Worm (Caenorhabditis elegans) whole organism, L2 larva: ENCODE data around the gene F33G12.3.

Experiments
- C34F6.9 ChIP-seq: fragments of 150-350 bp; optimal IDR thresholded peaks from 2 replicates; lab custom pipeline; 2014; ENCODE audit warnings: missing biosample characterization, missing genetic modification characterization
- F13H6.1 ChIP-seq: sonication (generic microtip); optimal IDR thresholded peaks from 2 replicates; lab custom pipeline; 2016; ENCODE audit warnings: missing genetic modification characterization, missing compliant biosample characterization
- R02D3.7 ChIP-seq: fragments of 150-350 bp; optimal IDR thresholded peaks from 2 replicates; lab custom pipeline; 2014; ENCODE audit warnings: missing biosample characterization, missing genetic modification characterization
- Y55F3AM.14 ChIP-seq: fragments of 200-800 bp; sonication (Bioruptor generic); optimal IDR thresholded peaks from 2 replicates; lab custom pipeline; 2018; ENCODE audit warnings: mild to moderate bottlenecking, missing genetic modification characterization, missing compliant biosample characterization
- ZK546.5 ChIP-seq: sonication (generic microtip); optimal IDR thresholded peaks from 2 replicates; lab custom pipeline; 2017; ENCODE audit warnings: missing biosample characterization, missing genetic modification characterization
- alr-1 ChIP-seq: fragments of 150-350 bp; optimal IDR thresholded peaks from 2 replicates; lab custom pipeline; 2014; ENCODE audit warnings: missing biosample characterization, missing genetic modification characterization
- aly-2 ChIP-seq: fragments of 150-350 bp; optimal IDR thresholded peaks from 2 replicates; lab custom pipeline; 2014; ENCODE audit warnings: missing biosample characterization, missing genetic modification characterization
- ama-1 ChIP-seq: fragments of 150-350 bp; optimal IDR thresholded peaks from 2 replicates; lab custom pipeline; 2018; ENCODE audit warnings: inconsistent platforms
- blmp-1 ChIP-seq: sonication (generic microtip); optimal IDR thresholded peaks from 2 replicates; lab custom pipeline; 2017; ENCODE audit warnings: missing genetic modification characterization, mild to moderate bottlenecking, missing compliant biosample characterization, antibody characterized with exemption, moderate library complexity; ENCODE audit not compliant: insufficient read depth
- ceh-16 ChIP-seq: fragments of 150-350 bp; optimal IDR thresholded peaks from 2 replicates; lab custom pipeline; 2014; ENCODE audit warnings: missing biosample characterization, missing genetic modification characterization
- ceh-82 ChIP-seq: fragments of 150-350 bp; optimal IDR thresholded peaks from 2 replicates; lab custom pipeline; 2014; ENCODE audit warnings: missing biosample characterization, missing genetic modification characterization
- crh-2 ChIP-seq: sonication (generic microtip); optimal IDR thresholded peaks from 2 replicates; lab custom pipeline; 2017; ENCODE audit warnings: missing biosample characterization, missing genetic modification characterization
- dmd-4 ChIP-seq: sonication (generic microtip); optimal IDR thresholded peaks from 2 replicates; lab custom pipeline; 2017; ENCODE audit warnings: missing biosample characterization, missing genetic modification characterization
- egl-27 ChIP-seq: sonication (generic microtip); optimal IDR thresholded peaks from 3 replicates; lab custom pipeline; 2017; ENCODE audit warnings: missing biosample characterization, missing genetic modification reagents, missing genetic modification characterization
- elt-1 ChIP-seq: fragments of 150-350 bp; optimal IDR thresholded peaks from 2 replicates; lab custom pipeline; 2014; ENCODE audit warnings: missing biosample characterization, missing genetic modification characterization
- elt-3 ChIP-seq: sonication (generic microtip); optimal IDR thresholded peaks from 2 replicates; lab custom pipeline; 2017; ENCODE audit warnings: missing biosample characterization, missing genetic modification characterization
- fos-1 ChIP-seq: fragments of 150-350 bp; optimal IDR thresholded peaks from 2 replicates; lab custom pipeline; 2014; ENCODE audit warnings: missing biosample characterization, missing genetic modification characterization
- gmeb-1 ChIP-seq: fragments of 150-350 bp; optimal IDR thresholded peaks from 2 replicates; lab custom pipeline; 2014; ENCODE audit warnings: missing biosample characterization, missing genetic modification characterization
- lin-11 ChIP-seq: fragments of 150-350 bp; sonication (generic microtip); optimal IDR thresholded peaks from 2 replicates; lab custom pipeline; 2014; ENCODE audit warnings: missing biosample characterization, missing genetic modification characterization, inconsistent platforms, mixed read lengths
- lin-13 ChIP-seq: fragments of 150-350 bp; optimal IDR thresholded peaks from 2 replicates; lab custom pipeline; 2014; ENCODE audit warnings: missing biosample characterization, missing genetic modification reagents, missing genetic modification characterization
- lin-39 ChIP-seq: fragments of 150-350 bp; optimal IDR thresholded peaks from 2 replicates; lab custom pipeline; 2014; ENCODE audit warnings: missing biosample characterization, missing genetic modification reagents, missing genetic modification characterization
- lsy-2 ChIP-seq, 2 experiments: fragments of 150-350 bp in 1 of 2; sonication (generic microtip) in 1 of 2; optimal IDR thresholded peaks; 2 replicates each; lab custom pipeline; 2014 to 2017; ENCODE audit warnings: missing biosample characterization in 2 of 2, missing genetic modification characterization in 2 of 2
- mab-5 ChIP-seq: fragments of 150-350 bp; optimal IDR thresholded peaks from 2 replicates; lab custom pipeline; 2014; ENCODE audit warnings: missing biosample characterization, missing genetic modification characterization
- mbf-1 ChIP-seq: sonication (generic microtip); optimal IDR thresholded peaks from 2 replicates; lab custom pipeline; 2017; ENCODE audit warnings: missing biosample characterization, missing genetic modification characterization
- mdl-1 ChIP-seq, 2 experiments: fragments of 150-350 bp in 1 of 2; sonication (generic microtip) in 1 of 2; optimal IDR thresholded peaks; 2 replicates each; lab custom pipeline; 2017; ENCODE audit warnings: missing biosample characterization in 2 of 2, missing genetic modification characterization in 2 of 2
- nhr-10 ChIP-seq: sonication (generic microtip); optimal IDR thresholded peaks from 2 replicates; lab custom pipeline; 2017; ENCODE audit warnings: missing biosample characterization, missing genetic modification characterization
- nhr-11 ChIP-seq: fragments of 150-350 bp; optimal IDR thresholded peaks from 2 replicates; lab custom pipeline; 2014; ENCODE audit warnings: missing biosample characterization, missing genetic modification characterization
- nhr-12 ChIP-seq: fragments of 150-350 bp; optimal IDR thresholded peaks from 2 replicates; lab custom pipeline; 2014; ENCODE audit warnings: missing biosample characterization, missing genetic modification characterization
- nhr-129 ChIP-seq: fragments of 150-350 bp; optimal IDR thresholded peaks from 2 replicates; lab custom pipeline; 2014; ENCODE audit warnings: missing biosample characterization, missing genetic modification characterization
- nhr-21 ChIP-seq: fragments of 150-350 bp; optimal IDR thresholded peaks from 2 replicates; lab custom pipeline; 2014; ENCODE audit warnings: missing biosample characterization, missing genetic modification characterization
- nhr-23 ChIP-seq: fragments of 150-350 bp; optimal IDR thresholded peaks from 2 replicates; lab custom pipeline; 2014; ENCODE audit warnings: missing biosample characterization, missing genetic modification reagents, missing genetic modification characterization
- nhr-237 ChIP-seq: fragments of 150-350 bp; optimal IDR thresholded peaks from 2 replicates; lab custom pipeline; 2014; ENCODE audit warnings: missing biosample characterization, missing genetic modification characterization
- nhr-25 ChIP-seq: fragments of 150-350 bp; sonication (generic microtip); optimal IDR thresholded peaks from 3 replicates; lab custom pipeline; 2014; ENCODE audit warnings: missing biosample characterization, missing genetic modification characterization
- nhr-6 ChIP-seq: fragments of 150-350 bp; optimal IDR thresholded peaks from 2 replicates; lab custom pipeline; 2014; ENCODE audit warnings: missing biosample characterization, missing genetic modification characterization
- nhr-77 ChIP-seq: fragments of 150-350 bp; optimal IDR thresholded peaks from 2 replicates; lab custom pipeline; 2014; ENCODE audit warnings: missing biosample characterization, missing genetic modification characterization
- peb-1 ChIP-seq: fragments of 150-350 bp; optimal IDR thresholded peaks from 2 replicates; lab custom pipeline; 2014; ENCODE audit warnings: missing biosample characterization, missing genetic modification characterization
- sem-4 ChIP-seq: fragments of 150-350 bp; optimal IDR thresholded peaks from 2 replicates; lab custom pipeline; 2014; ENCODE audit warnings: missing biosample characterization, missing genetic modification reagents, missing genetic modification characterization
- skn-1 ChIP-seq: sonication (generic microtip); optimal IDR thresholded peaks from 2 replicates; lab custom pipeline; 2017; ENCODE audit warnings: missing biosample characterization, missing genetic modification characterization
- sma-3 ChIP-seq: sonication (generic microtip); optimal IDR thresholded peaks from 2 replicates; lab custom pipeline; 2016; ENCODE audit warnings: missing genetic modification reagents, missing genetic modification characterization, missing compliant biosample characterization
- sma-9 ChIP-seq, 2 experiments: fragments of 150-350 bp in 1 of 2; sonication (generic microtip) in 1 of 2; optimal IDR thresholded peaks; 2 replicates each; lab custom pipeline; 2014 to 2016; ENCODE audit warnings: missing genetic modification characterization in 2 of 2, mild to moderate bottlenecking in 1 of 2, missing biosample characterization in 1 of 2, missing compliant biosample characterization in 1 of 2, missing genetic modification reagents in 1 of 2, moderate library complexity in 1 of 2
- snpc-4 ChIP-seq: fragments of 150-350 bp; optimal IDR thresholded peaks from 2 replicates; lab custom pipeline; 2014; ENCODE audit warnings: missing biosample characterization, missing genetic modification characterization
- unc-39 ChIP-seq: fragments of 150-350 bp; optimal IDR thresholded peaks from 2 replicates; lab custom pipeline; 2014; ENCODE audit warnings: missing biosample characterization, missing genetic modification characterization
- unc-55 ChIP-seq: fragments of 150-350 bp; sonication (generic microtip); optimal IDR thresholded peaks from 3 replicates; lab custom pipeline; 2014; ENCODE audit warnings: missing biosample characterization, missing genetic modification reagents, missing genetic modification characterization
- unc-62 ChIP-seq: fragments of 150-350 bp; optimal IDR thresholded peaks from 2 replicates; lab custom pipeline; 2014; ENCODE audit warnings: missing biosample characterization, missing genetic modification reagents, missing genetic modification characterization
- zag-1 ChIP-seq: fragments of 150-350 bp; optimal IDR thresholded peaks from 2 replicates; lab custom pipeline; 2014; ENCODE audit warnings: missing biosample characterization, missing genetic modification characterization
- ztf-1 ChIP-seq: fragments of 200-800 bp; sonication (Bioruptor generic); conservative IDR thresholded peaks from 2 replicates; pipeline ENCODE4 v1.3.6; 2022; ENCODE audit warnings: missing genetic modification characterization, missing compliant biosample characterization
- ztf-11 ChIP-seq: sonication (generic microtip); optimal IDR thresholded peaks from 2 replicates; lab custom pipeline; 2017; ENCODE audit warnings: missing biosample characterization, missing genetic modification characterization
- ztf-4 ChIP-seq: fragments of 150-350 bp; optimal IDR thresholded peaks from 2 replicates; lab custom pipeline; 2014; ENCODE audit warnings: missing biosample characterization, missing genetic modification characterization

Gene F33G12.3

ce11 chrII:5050776-5051175, 16.9 kb upstream of the F33G12.3 start:
- TF ChIP-seq F13H6.1 = no peak
- TF ChIP-seq elt-1 (tag; lab: Kevin White, UChicago) = no peak
- no peak for TF ChIP-seq nhr-23 (tag; lab: Kevin White, UChicago)
- no peak for TF ChIP-seq gmeb-1 (tag; lab: Kevin White, UChicago)

ce11 chrII:5049865-5050342, 16.1 kb upstream of the F33G12.3 start, which contains the start of gene F33G12.6:
F33G12.6 (plus strand) TSS chrII:5049915.
- TF ChIP-seq lsy-2 (tag; optimal IDR thresholded peaks at IDR 0.05; lab: Kevin White, UChicago) = peak in 1 of 2 experiments; percentile 31
- peak; percentile 28 for TF ChIP-seq nhr-129 (tag; lab: Kevin White, UChicago)
- no peak for TF ChIP-seq nhr-11
- TF ChIP-seq, all 48 proteins: peak for 2

- TF ChIP-seq mab-5 (tag; lab: Kevin White, UChicago) = peak; percentile 62
- TF ChIP-seq egl-27 (tag; lab: Kevin White, UChicago) = peak; percentile 28
- TF ChIP-seq crh-2 = peak; percentile 64
- TF ChIP-seq mbf-1 = no peak
- no peak for TF ChIP-seq peb-1
- TF ChIP-seq elt-1 (tag; lab: Kevin White, UChicago) = no peak
- no peak for TF ChIP-seq ceh-16 (tag; lab: Kevin White, UChicago)
- no peak for TF ChIP-seq skn-1 (tag; lab: Kevin White, UChicago)
- no peak for TF ChIP-seq nhr-23 (tag; lab: Kevin White, UChicago)
- TF ChIP-seq aly-2 = no peak
- peak; percentile 22 for TF ChIP-seq blmp-1 (tag; lab: Kevin White, UChicago)
- TF ChIP-seq gmeb-1 (tag; lab: Kevin White, UChicago) = no peak
- no peak for TF ChIP-seq lin-39
- peak; percentile 19 for TF ChIP-seq sma-9 (GFP tag; optimal IDR thresholded peaks at IDR 0.05; lab: Kevin White, UChicago)
- TF ChIP-seq sma-9 (tag; optimal IDR thresholded peaks at IDR 0.05; lab: Kevin White, UChicago) = no peak
- TF ChIP-seq C34F6.9 (tag; lab: Kevin White, UChicago) = peak; percentile 2
- no peak for TF ChIP-seq nhr-10 (tag; lab: Kevin White, UChicago)
- no peak for TF ChIP-seq Y55F3AM.14 (GFP tag; lab: Kevin White, UChicago)
- TF ChIP-seq sma-3 (GFP tag; lab: Kevin White, UChicago) = peak; percentile 21
- no peak for TF ChIP-seq dmd-4 (tag; lab: Kevin White, UChicago)
- TF ChIP-seq F13H6.1 = peak; percentile 11
- TF ChIP-seq snpc-4 (tag; lab: Kevin White, UChicago) = no peak
- no peak for TF ChIP-seq lin-11 (tag; lab: Kevin White, UChicago)
- no peak for TF ChIP-seq ama-1 (lab: Kevin White, UChicago)
- no peak for TF ChIP-seq alr-1 (tag; lab: Kevin White, UChicago)
- peak in 1 of 2 experiments; percentile 29 for TF ChIP-seq lsy-2 (tag; optimal IDR thresholded peaks at IDR 0.05; lab: Kevin White, UChicago)
- TF ChIP-seq ztf-4 (tag; lab: Kevin White, UChicago) = no peak
- no peak for TF ChIP-seq ZK546.5
- no peak for TF ChIP-seq nhr-21 (tag; lab: Kevin White, UChicago)
- no peak for TF ChIP-seq nhr-237 (tag; lab: Kevin White, UChicago)
- peak; percentile 31 for TF ChIP-seq sem-4
- no peak for TF ChIP-seq nhr-77 (tag; lab: Kevin White, UChicago)
- TF ChIP-seq lin-13 = no peak
- TF ChIP-seq nhr-25 (tag; lab: Kevin White, UChicago) = peak; percentile 84
- TF ChIP-seq ztf-1 (GFP tag; lab: Robert Waterston, UW) = no peak
- TF ChIP-seq nhr-11 = no peak
- TF ChIP-seq R02D3.7 (tag; lab: Kevin White, UChicago) = no peak
- TF ChIP-seq fos-1 (tag; lab: Kevin White, UChicago) = no peak
- no peak for TF ChIP-seq ztf-11 (tag; lab: Kevin White, UChicago)
- TF ChIP-seq unc-39 = no peak
- TF ChIP-seq elt-3 = no peak
- TF ChIP-seq mdl-1 (tag; optimal IDR thresholded peaks at IDR 0.05; lab: Kevin White, UChicago) = no peak
- no peak for TF ChIP-seq ceh-82
- TF ChIP-seq nhr-12 (tag; lab: Kevin White, UChicago) = no peak
- TF ChIP-seq zag-1 (tag; lab: Kevin White, UChicago) = no peak
- peak; percentile 4 for TF ChIP-seq nhr-6 (tag; lab: Kevin White, UChicago)
- peak; percentile 5 for TF ChIP-seq nhr-129 (tag; lab: Kevin White, UChicago)
- TF ChIP-seq unc-62 = no peak
- no peak for TF ChIP-seq unc-55
Observed at ce11 chrII:5049249-5049648, 15.4 kb upstream of the F33G12.3 start.
